Fruit fly (Drosophila melanogaster) whole organism, embryonic: ENCODE measurements around the gene Aef1.

Experiments used
- Asciz ChIP-seq: fragments of 200-800 bp; sonication (Bioruptor generic); optimal IDR thresholded peaks from 2 replicates; lab custom pipeline; 2017; ENCODE audit warnings: missing biosample characterization, mild to moderate bottlenecking, missing genetic modification characterization, missing genetic modification reagents
- CG10431 ChIP-seq: fragments of 200-800 bp; sonication (Bioruptor generic); optimal IDR thresholded peaks from 3 replicates; lab custom pipeline; 2018; ENCODE audit warnings: missing biosample characterization, mild to moderate bottlenecking, missing genetic modification characterization
- CG10565 ChIP-seq: fragments of 200-800 bp; sonication (Bioruptor generic); optimal IDR thresholded peaks from 3 replicates; lab custom pipeline; 2016; ENCODE audit warnings: missing biosample characterization, mild to moderate bottlenecking, missing genetic modification characterization
- CG10979 ChIP-seq: fragments of 200-800 bp; sonication (Bioruptor generic); optimal IDR thresholded peaks from 2 replicates; lab custom pipeline; 2018; ENCODE audit warnings: missing biosample characterization, mild to moderate bottlenecking, missing genetic modification characterization, moderate library complexity
- CG11504 ChIP-seq: fragments of 200-800 bp; sonication (Bioruptor generic); optimal IDR thresholded peaks from 3 replicates; lab custom pipeline; 2019; ENCODE audit warnings: missing biosample characterization, mild to moderate bottlenecking, missing genetic modification characterization, moderate library complexity
- CG12659 ChIP-seq: fragments of 200-800 bp; sonication (Bioruptor generic); optimal IDR thresholded peaks from 3 replicates; lab custom pipeline; 2017; ENCODE audit warnings: mild to moderate bottlenecking, missing biosample characterization, missing genetic modification reagents, missing genetic modification characterization
- CG13296 ChIP-seq: fragments of 200-800 bp; sonication (Bioruptor generic); optimal IDR thresholded peaks from 3 replicates; lab custom pipeline; 2018; ENCODE audit warnings: missing biosample characterization, mild to moderate bottlenecking, missing genetic modification characterization
- CG13775 ChIP-seq: fragments of 200-800 bp; sonication (Bioruptor generic); optimal IDR thresholded peaks from 3 replicates; lab custom pipeline; 2017; ENCODE audit warnings: missing biosample characterization, mild to moderate bottlenecking, missing genetic modification characterization
- CG17186 ChIP-seq: fragments of 200-800 bp; sonication (Bioruptor generic); optimal IDR thresholded peaks from 3 replicates; lab custom pipeline; 2017; ENCODE audit warnings: missing biosample characterization, missing genetic modification reagents, missing genetic modification characterization
- CG17361 ChIP-seq: fragments of 200-800 bp; sonication (Bioruptor generic); IDR thresholded peaks from 3 replicates; pipeline ENCODE4 v1.3.6; 2022; ENCODE audit warnings: missing biosample characterization, missing genetic modification characterization
- CG17385 ChIP-seq: fragments of 200-800 bp; sonication (Bioruptor generic); optimal IDR thresholded peaks from 3 replicates; lab custom pipeline; 2018; ENCODE audit warnings: missing biosample characterization, mild to moderate bottlenecking, missing genetic modification characterization
- CG17612 ChIP-seq: fragments of 200-800 bp; sonication (Bioruptor generic); IDR thresholded peaks from 2 replicates; pipeline ENCODE4 v1.3.6; 2022; ENCODE audit warnings: missing biosample characterization, missing genetic modification characterization
- CG18764 ChIP-seq: fragments of 200-800 bp; sonication (Bioruptor generic); optimal IDR thresholded peaks from 3 replicates; lab custom pipeline; 2016; ENCODE audit warnings: missing biosample characterization, missing genetic modification characterization
- CG2199 ChIP-seq: fragments of 200-800 bp; sonication (Bioruptor generic); IDR thresholded peaks from 3 replicates; pipeline ENCODE4 v1.3.6; 2022; ENCODE audit warnings: missing biosample characterization, missing genetic modification characterization
- CG3281 ChIP-seq: fragments of 200-800 bp; sonication (Bioruptor generic); optimal IDR thresholded peaks from 3 replicates; lab custom pipeline; 2017; ENCODE audit warnings: missing biosample characterization, mild to moderate bottlenecking, missing genetic modification characterization
- CG5180 ChIP-seq: fragments of 200-800 bp; sonication (Bioruptor generic); optimal IDR thresholded peaks from 3 replicates; lab custom pipeline; 2017; ENCODE audit warnings: missing biosample characterization, missing genetic modification characterization, mild to moderate bottlenecking, moderate library complexity, missing genetic modification reagents
- CG6813 ChIP-seq: fragments of 200-800 bp; sonication (Bioruptor generic); optimal IDR thresholded peaks from 2 replicates; lab custom pipeline; 2017; ENCODE audit warnings: missing biosample characterization, missing genetic modification characterization, mild to moderate bottlenecking, moderate library complexity, missing genetic modification reagents
- CG7745 ChIP-seq: fragments of 200-800 bp; sonication (Bioruptor generic); optimal IDR thresholded peaks from 2 replicates; lab custom pipeline; 2018; ENCODE audit warnings: missing biosample characterization, mild to moderate bottlenecking, missing genetic modification characterization, moderate library complexity
- CG9609 ChIP-seq: fragments of 200-800 bp; sonication (Bioruptor generic); optimal IDR thresholded peaks from 3 replicates; lab custom pipeline; 2016; ENCODE audit warnings: missing biosample characterization, missing genetic modification characterization
- CG9727 ChIP-seq: fragments of 200-800 bp; sonication (Bioruptor generic); optimal IDR thresholded peaks from 3 replicates; lab custom pipeline; 2017; ENCODE audit warnings: missing biosample characterization, mild to moderate bottlenecking, missing genetic modification characterization
- Chrac-16 ChIP-seq: fragments of 200-800 bp; sonication (Bioruptor generic); optimal IDR thresholded peaks from 3 replicates; lab custom pipeline; 2016; ENCODE audit warnings: missing biosample characterization, missing genetic modification characterization
- Dip2 ChIP-seq: fragments of 200-800 bp; sonication (Bioruptor generic); IDR thresholded peaks from 2 replicates; pipeline ENCODE4 v1.3.6; 2022; ENCODE audit warnings: missing biosample characterization, missing genetic modification characterization
- HHEX ChIP-seq: fragments of 200-800 bp; sonication (Bioruptor generic); optimal IDR thresholded peaks from 3 replicates; lab custom pipeline; 2017; ENCODE audit warnings: missing biosample characterization, mild to moderate bottlenecking, missing genetic modification characterization, missing genetic modification reagents
- Hmr ChIP-seq: fragments of 200-800 bp; sonication (Bioruptor generic); optimal IDR thresholded peaks from 3 replicates; lab custom pipeline; 2017; ENCODE audit warnings: mild to moderate bottlenecking, missing biosample characterization, missing genetic modification reagents, missing genetic modification characterization
- Hr51 ChIP-seq, 2 experiments: fragments of 200-800 bp; sonication (Bioruptor generic); optimal IDR thresholded peaks; 2 replicates in 1 of 2; 3 replicates in 1 of 2; lab custom pipeline; 2016 to 2018; ENCODE audit warnings: missing biosample characterization in 2 of 2, missing genetic modification characterization in 2 of 2, mild to moderate bottlenecking in 1 of 2, moderate library complexity in 1 of 2
- MESR4 ChIP-seq: fragments of 200-800 bp; sonication (Bioruptor generic); optimal IDR thresholded peaks from 2 replicates; lab custom pipeline; 2018; ENCODE audit warnings: missing biosample characterization, mild to moderate bottlenecking, missing genetic modification characterization, moderate library complexity
- Med ChIP-seq: fragments of 200-800 bp; sonication (Bioruptor generic); peaks from one replicate; lab custom pipeline; 2016; ENCODE audit warnings: missing biosample characterization, missing genetic modification characterization, mild to moderate bottlenecking, inconsistent platforms, moderate library complexity
- Meics ChIP-seq: fragments of 200-800 bp; sonication (Bioruptor generic); optimal IDR thresholded peaks from 2 replicates; lab custom pipeline; 2017; ENCODE audit warnings: missing biosample characterization, mild to moderate bottlenecking, missing genetic modification characterization
- NFAT ChIP-seq: fragments of 200-800 bp; sonication (Bioruptor generic); IDR thresholded peaks from 2 replicates; pipeline ENCODE4 v1.3.6; 2022; ENCODE audit warnings: missing biosample characterization, missing genetic modification characterization
- Nf-YB ChIP-seq: fragments of 200-800 bp; sonication (Bioruptor generic); optimal IDR thresholded peaks from 3 replicates; lab custom pipeline; 2019; ENCODE audit warnings: missing biosample characterization, mild to moderate bottlenecking, missing genetic modification characterization, moderate library complexity
- PHDP ChIP-seq: fragments of 200-800 bp; sonication (Bioruptor generic); optimal IDR thresholded peaks from 3 replicates; lab custom pipeline; 2018; ENCODE audit warnings: missing biosample characterization, mild to moderate bottlenecking, missing genetic modification characterization, moderate library complexity
- Rx ChIP-seq: fragments of 200-800 bp; sonication (Bioruptor generic); IDR thresholded peaks from 2 replicates; pipeline ENCODE4 v1.3.6; 2022; ENCODE audit warnings: missing biosample characterization, missing genetic modification characterization
- Usf ChIP-seq: fragments of 200-800 bp; sonication (Bioruptor generic); optimal IDR thresholded peaks from 2 replicates; lab custom pipeline; 2017; ENCODE audit warnings: missing genotype, missing biosample characterization, missing genetic modification characterization
- ato ChIP-seq: fragments of 200-800 bp; sonication (Bioruptor generic); IDR thresholded peaks from 2 replicates; pipeline ENCODE4 v1.3.6; 2022; ENCODE audit warnings: missing biosample characterization, missing genetic modification characterization; ENCODE audit not compliant: partially characterized antibody
- chm ChIP-seq: fragments of 200-800 bp; sonication (Bioruptor generic); IDR thresholded peaks from 2 replicates; pipeline ENCODE4 v1.3.6; 2022; ENCODE audit warnings: missing biosample characterization, missing genetic modification characterization
- dm ChIP-seq: fragments of 200-800 bp; sonication (Bioruptor generic); optimal IDR thresholded peaks from 3 replicates; lab custom pipeline; 2016; ENCODE audit warnings: missing biosample characterization, missing genetic modification characterization
- dpn ChIP-seq, 2 experiments: fragments of 200-800 bp; sonication (Bioruptor generic); optimal IDR thresholded peaks; 3 replicates each; lab custom pipeline; 2016; ENCODE audit warnings: missing biosample characterization in 2 of 2, missing genetic modification characterization in 2 of 2
- dysf ChIP-seq: fragments of 200-800 bp; sonication (Bioruptor generic); IDR thresholded peaks from 3 replicates; pipeline ENCODE4 v1.3.6; 2022; ENCODE audit warnings: missing biosample characterization, missing genetic modification characterization
- en ChIP-seq: fragments of 200-800 bp; sonication (Bioruptor generic); optimal IDR thresholded peaks from 2 replicates; lab custom pipeline; 2016; ENCODE audit warnings: missing biosample characterization, missing genetic modification characterization
- hbn ChIP-seq: fragments of 200-800 bp; sonication (Bioruptor generic); IDR thresholded peaks from 2 replicates; pipeline ENCODE4 v1.3.6; 2022; ENCODE audit warnings: missing biosample characterization, missing genetic modification characterization; ENCODE audit not compliant: partially characterized antibody
- nom ChIP-seq: fragments of 200-800 bp; sonication (Bioruptor generic); optimal IDR thresholded peaks from 2 replicates; lab custom pipeline; 2017; ENCODE audit warnings: missing biosample characterization, missing genetic modification characterization, mild to moderate bottlenecking, moderate library complexity, missing genetic modification reagents
- odd ChIP-seq: fragments of 200-800 bp; sonication (Bioruptor generic); optimal IDR thresholded peaks from 2 replicates; lab custom pipeline; 2017; ENCODE audit warnings: missing biosample characterization, mild to moderate bottlenecking, missing genetic modification characterization
- pan ChIP-seq, 4 experiments: fragments of >200 bp in 3 of 4; fragments of 200-800 bp in 1 of 4; sonication (Bioruptor generic) in 1 of 4; optimal IDR thresholded peaks in 3 of 4; IDR thresholded peaks in 1 of 4; 2 replicates each; pipeline versions ENCODE4 v1.3.6 to Lab custom; 2017 to 2022; ENCODE audit warnings: missing biosample characterization in 2 of 4, missing genetic modification characterization in 2 of 4, mixed read lengths in 1 of 4
- rib ChIP-seq: fragments of 200-800 bp; sonication (Bioruptor generic); IDR thresholded peaks from 2 replicates; pipeline ENCODE4 v1.3.6; 2022; ENCODE audit warnings: missing biosample characterization, missing genetic modification characterization
- ssp ChIP-seq: fragments of 200-800 bp; sonication (Bioruptor generic); IDR thresholded peaks from 2 replicates; pipeline ENCODE4 v1.3.6; 2022; ENCODE audit warnings: missing biosample characterization, missing genetic modification characterization
- tgo ChIP-seq: fragments of 200-800 bp; sonication (Bioruptor generic); IDR thresholded peaks from 3 replicates; pipeline ENCODE4 v1.3.6; 2022; ENCODE audit warnings: missing biosample characterization, missing genetic modification characterization
- tin ChIP-seq: fragments of 200-800 bp; sonication (Bioruptor generic); optimal IDR thresholded peaks from 3 replicates; lab custom pipeline; 2016; ENCODE audit warnings: missing biosample characterization, missing genetic modification characterization
- vfl ChIP-seq: fragments of 200-800 bp; sonication (Bioruptor generic); optimal IDR thresholded peaks from 2 replicates; lab custom pipeline; 2016; ENCODE audit warnings: missing biosample characterization, missing genetic modification characterization

The Aef1 gene

dm6 chr3L:21417884-21418536 is 15.2 kb upstream of the Aef1 start (continued):
- peak; percentile 1 for TF ChIP-seq CG5180 (GFP tag; lab: Kevin White, UChicago)
- TF ChIP-seq CG18764 (GFP tag; lab: Kevin White, UChicago): no peak
- peak; percentile 11 for TF ChIP-seq Usf (GFP tag; lab: Kevin White, UChicago)
- TF ChIP-seq tgo: peak; percentile 52; the same call in 2 of the 3 replicates
- TF ChIP-seq hbn (GFP tag; lab: Robert Waterston, UW): no peak
- TF ChIP-seq pan (optimal IDR thresholded peaks at IDR 0.05; lab: Kevin White, UChicago): no peak
- peak in 1 of 2 experiments; percentile 66 for TF ChIP-seq pan (GFP tag; optimal IDR thresholded peaks at IDR 0.05 in 1 of 2, IDR thresholded peaks at IDR 0.05 in 1 of 2)
- TF ChIP-seq tin: peak; percentile 45
- peak; percentile 3 for TF ChIP-seq CG6813 (GFP tag; lab: Kevin White, UChicago)
- TF ChIP-seq CG10565 (GFP tag; lab: Kevin White, UChicago): no peak
- TF ChIP-seq PHDP (tag; lab: Kevin White, UChicago): peak; percentile 65
- peak; percentile 82 for TF ChIP-seq CG11504 (tag; lab: Kevin White, UChicago)
- peak in 1 of 2 experiments; percentile 80 for TF ChIP-seq Hr51 (GFP tag; optimal IDR thresholded peaks at IDR 0.05; lab: Kevin White, UChicago)
- no peak for TF ChIP-seq MESR4
- TF ChIP-seq CG10431: no peak
- TF ChIP-seq nom (GFP tag; lab: Kevin White, UChicago): no peak
- TF ChIP-seq HHEX (GFP tag; lab: Kevin White, UChicago): peak; percentile 53
- TF ChIP-seq odd: peak; percentile 41
- no peak for TF ChIP-seq CG17186 (GFP tag; lab: Kevin White, UChicago)
- no peak for TF ChIP-seq Dip2 (GFP tag; lab: Robert Waterston, UW)
- peak; percentile 55 for TF ChIP-seq CG9727
- peak; percentile 13; the same call in 1 of the 2 replicates for TF ChIP-seq NFAT (GFP tag; lab: Robert Waterston, UW)
- TF ChIP-seq Meics (GFP tag; lab: Kevin White, UChicago): peak; percentile 73
- TF ChIP-seq rib (GFP tag; lab: Robert Waterston, UW): no peak
- peak; percentile 41 for TF ChIP-seq CG13775 (GFP tag; lab: Kevin White, UChicago)
- TF ChIP-seq dpn (GFP tag; optimal IDR thresholded peaks at IDR 0.05; lab: Kevin White, UChicago): peak; percentile 17 to 52
- TF ChIP-seq CG3281 (GFP tag; lab: Kevin White, UChicago): peak; percentile 66
- TF ChIP-seq ssp (GFP tag; lab: Robert Waterston, UW): 0 out of 2 replicates have a peak, but pooled peaks have one; percentile 24
- peak; percentile 64 for TF ChIP-seq CG17385
- peak; percentile 18 for TF ChIP-seq Chrac-16 (GFP tag; lab: Kevin White, UChicago)
- TF ChIP-seq CG10979 (tag; lab: Kevin White, UChicago): no peak
- TF ChIP-seq Nf-YB (GFP tag; lab: Kevin White, UChicago): no peak
- no peak for TF ChIP-seq en (GFP tag; lab: Kevin White, UChicago)
- TF ChIP-seq chm (GFP tag; lab: Robert Waterston, UW): no peak
- no peak for TF ChIP-seq Rx (GFP tag; lab: Robert Waterston, UW)
- no peak for TF ChIP-seq CG17612 (GFP tag; lab: Robert Waterston, UW)
- no peak for TF ChIP-seq dm (GFP tag; lab: Kevin White, UChicago)
- peak; percentile 61 for TF ChIP-seq CG12659 (GFP tag; lab: Kevin White, UChicago)
- no peak for TF ChIP-seq CG9609 (GFP tag; lab: Kevin White, UChicago)
- no peak for TF ChIP-seq ato
- TF ChIP-seq CG7745: no peak
- TF ChIP-seq CG2199 (GFP tag; lab: Robert Waterston, UW): no peak
- peak; percentile 60 for TF ChIP-seq Med (GFP tag; lab: Kevin White, UChicago)
- peak; percentile 56 for TF ChIP-seq CG13296 (GFP tag; lab: Kevin White, UChicago)
- TF ChIP-seq dysf (GFP tag; lab: Robert Waterston, UW): peak; percentile 59; the same call in 2 of the 3 replicates
- TF ChIP-seq CG17361: peak; percentile 80; the same call in 2 of the 3 replicates
- no peak for TF ChIP-seq vfl (GFP tag; lab: Kevin White, UChicago)
- peak; percentile 61 for TF ChIP-seq Hmr (GFP tag; lab: Kevin White, UChicago)
- peak; percentile 48 for TF ChIP-seq Asciz
